Worm (Caenorhabditis elegans) whole organism, L2 larva: ENCODE data around the gene idhb-1.
A peak's percentile ranks its signal among the peaks of the same experiment; 100 is the strongest.

Experiments used
- C34F6.9 ChIP-seq: fragments of 150-350 bp; optimal IDR thresholded peaks from 2 replicates; lab custom pipeline; 2014; ENCODE audit warnings: missing biosample characterization, missing genetic modification characterization
- F13H6.1 ChIP-seq: sonication (generic microtip); optimal IDR thresholded peaks from 2 replicates; lab custom pipeline; 2016; ENCODE audit warnings: missing genetic modification characterization, missing compliant biosample characterization
- R02D3.7 ChIP-seq: fragments of 150-350 bp; optimal IDR thresholded peaks from 2 replicates; lab custom pipeline; 2014; ENCODE audit warnings: missing biosample characterization, missing genetic modification characterization
- Y55F3AM.14 ChIP-seq: fragments of 200-800 bp; sonication (Bioruptor generic); optimal IDR thresholded peaks from 2 replicates; lab custom pipeline; 2018; ENCODE audit warnings: mild to moderate bottlenecking, missing genetic modification characterization, missing compliant biosample characterization
- aly-2 ChIP-seq: fragments of 150-350 bp; optimal IDR thresholded peaks from 2 replicates; lab custom pipeline; 2014; ENCODE audit warnings: missing biosample characterization, missing genetic modification characterization
- ama-1 ChIP-seq: fragments of 150-350 bp; optimal IDR thresholded peaks from 2 replicates; lab custom pipeline; 2018; ENCODE audit warnings: inconsistent platforms
- blmp-1 ChIP-seq: sonication (generic microtip); optimal IDR thresholded peaks from 2 replicates; lab custom pipeline; 2017; ENCODE audit warnings: missing genetic modification characterization, mild to moderate bottlenecking, missing compliant biosample characterization, antibody characterized with exemption, moderate library complexity; ENCODE audit not compliant: insufficient read depth
- ceh-82 ChIP-seq: fragments of 150-350 bp; optimal IDR thresholded peaks from 2 replicates; lab custom pipeline; 2014; ENCODE audit warnings: missing biosample characterization, missing genetic modification characterization
- crh-2 ChIP-seq: sonication (generic microtip); optimal IDR thresholded peaks from 2 replicates; lab custom pipeline; 2017; ENCODE audit warnings: missing biosample characterization, missing genetic modification characterization
- dmd-4 ChIP-seq: sonication (generic microtip); optimal IDR thresholded peaks from 2 replicates; lab custom pipeline; 2017; ENCODE audit warnings: missing biosample characterization, missing genetic modification characterization
- egl-27 ChIP-seq: sonication (generic microtip); optimal IDR thresholded peaks from 3 replicates; lab custom pipeline; 2017; ENCODE audit warnings: missing biosample characterization, missing genetic modification reagents, missing genetic modification characterization
- lin-13 ChIP-seq: fragments of 150-350 bp; optimal IDR thresholded peaks from 2 replicates; lab custom pipeline; 2014; ENCODE audit warnings: missing biosample characterization, missing genetic modification reagents, missing genetic modification characterization
- lsy-2 ChIP-seq, 2 experiments: fragments of 150-350 bp in 1 of 2; sonication (generic microtip) in 1 of 2; optimal IDR thresholded peaks; 2 replicates each; lab custom pipeline; 2014 to 2017; ENCODE audit warnings: missing biosample characterization in 2 of 2, missing genetic modification characterization in 2 of 2
- mbf-1 ChIP-seq: sonication (generic microtip); optimal IDR thresholded peaks from 2 replicates; lab custom pipeline; 2017; ENCODE audit warnings: missing biosample characterization, missing genetic modification characterization
- nhr-10 ChIP-seq: sonication (generic microtip); optimal IDR thresholded peaks from 2 replicates; lab custom pipeline; 2017; ENCODE audit warnings: missing biosample characterization, missing genetic modification characterization
- nhr-11 ChIP-seq: fragments of 150-350 bp; optimal IDR thresholded peaks from 2 replicates; lab custom pipeline; 2014; ENCODE audit warnings: missing biosample characterization, missing genetic modification characterization
- nhr-129 ChIP-seq: fragments of 150-350 bp; optimal IDR thresholded peaks from 2 replicates; lab custom pipeline; 2014; ENCODE audit warnings: missing biosample characterization, missing genetic modification characterization
- nhr-23 ChIP-seq: fragments of 150-350 bp; optimal IDR thresholded peaks from 2 replicates; lab custom pipeline; 2014; ENCODE audit warnings: missing biosample characterization, missing genetic modification reagents, missing genetic modification characterization
- nhr-237 ChIP-seq: fragments of 150-350 bp; optimal IDR thresholded peaks from 2 replicates; lab custom pipeline; 2014; ENCODE audit warnings: missing biosample characterization, missing genetic modification characterization
- nhr-6 ChIP-seq: fragments of 150-350 bp; optimal IDR thresholded peaks from 2 replicates; lab custom pipeline; 2014; ENCODE audit warnings: missing biosample characterization, missing genetic modification characterization
- skn-1 ChIP-seq: sonication (generic microtip); optimal IDR thresholded peaks from 2 replicates; lab custom pipeline; 2017; ENCODE audit warnings: missing biosample characterization, missing genetic modification characterization
- sma-3 ChIP-seq: sonication (generic microtip); optimal IDR thresholded peaks from 2 replicates; lab custom pipeline; 2016; ENCODE audit warnings: missing genetic modification reagents, missing genetic modification characterization, missing compliant biosample characterization
- sma-9 ChIP-seq, 2 experiments: fragments of 150-350 bp in 1 of 2; sonication (generic microtip) in 1 of 2; optimal IDR thresholded peaks; 2 replicates each; lab custom pipeline; 2014 to 2016; ENCODE audit warnings: missing genetic modification characterization in 2 of 2, mild to moderate bottlenecking in 1 of 2, missing biosample characterization in 1 of 2, missing compliant biosample characterization in 1 of 2, missing genetic modification reagents in 1 of 2, moderate library complexity in 1 of 2
- snpc-4 ChIP-seq: fragments of 150-350 bp; optimal IDR thresholded peaks from 2 replicates; lab custom pipeline; 2014; ENCODE audit warnings: missing biosample characterization, missing genetic modification characterization
- unc-62 ChIP-seq: fragments of 150-350 bp; optimal IDR thresholded peaks from 2 replicates; lab custom pipeline; 2014; ENCODE audit warnings: missing biosample characterization, missing genetic modification reagents, missing genetic modification characterization
- zag-1 ChIP-seq: fragments of 150-350 bp; optimal IDR thresholded peaks from 2 replicates; lab custom pipeline; 2014; ENCODE audit warnings: missing biosample characterization, missing genetic modification characterization
- ztf-11 ChIP-seq: sonication (generic microtip); optimal IDR thresholded peaks from 2 replicates; lab custom pipeline; 2017; ENCODE audit warnings: missing biosample characterization, missing genetic modification characterization
- ztf-4 ChIP-seq: fragments of 150-350 bp; optimal IDR thresholded peaks from 2 replicates; lab custom pipeline; 2014; ENCODE audit warnings: missing biosample characterization, missing genetic modification characterization

idhb-1 gene

DNA sequence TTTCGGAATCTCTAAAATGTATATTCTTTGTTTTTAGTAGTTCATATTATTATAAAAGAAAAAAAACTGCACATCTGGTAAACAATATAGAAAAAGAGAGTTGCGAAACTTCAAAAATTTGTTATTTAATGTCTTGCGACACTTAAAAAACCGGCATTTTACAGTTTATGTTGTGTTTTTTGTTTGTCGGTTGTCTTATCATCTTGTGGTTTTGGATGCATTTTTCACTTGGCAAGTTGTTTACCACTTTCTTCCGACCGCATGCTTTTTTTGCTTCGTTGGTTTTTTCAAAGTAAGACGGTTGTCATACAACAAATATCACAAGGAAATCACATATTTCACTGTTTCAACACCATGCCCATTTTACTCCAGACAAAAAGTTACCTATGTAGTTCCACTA lies 28.2 kb downstream of the idhb-1 start:
- TF ChIP-seq mbf-1 (tag; lab: Kevin White, UChicago) = no peak
- TF ChIP-seq lsy-2 (tag; optimal IDR thresholded peaks at IDR 0.05; lab: Kevin White, UChicago) = no peak
- peak; percentile 16 for TF ChIP-seq crh-2 (tag; lab: Kevin White, UChicago)
- TF ChIP-seq nhr-129 (tag; lab: Kevin White, UChicago) = peak; percentile 35
- TF ChIP-seq, all 48 proteins: peak for 2

ce11 chrX:14141896-14142392 lies 31.9 kb downstream of the idhb-1 start, which contains the start of gene ceh-89:
ceh-89 (plus strand) TSS chrX:14141946.
- no peak for TF ChIP-seq R02D3.7 (tag; lab: Kevin White, UChicago)
- TF ChIP-seq sma-9 (GFP tag; optimal IDR thresholded peaks at IDR 0.05; lab: Kevin White, UChicago) = no peak
- no peak for TF ChIP-seq sma-9 (tag; optimal IDR thresholded peaks at IDR 0.05; lab: Kevin White, UChicago)
- TF ChIP-seq ztf-11 = no peak
- no peak for TF ChIP-seq nhr-23 (tag; lab: Kevin White, UChicago)
- no peak for TF ChIP-seq blmp-1 (tag; lab: Kevin White, UChicago)

DNA sequence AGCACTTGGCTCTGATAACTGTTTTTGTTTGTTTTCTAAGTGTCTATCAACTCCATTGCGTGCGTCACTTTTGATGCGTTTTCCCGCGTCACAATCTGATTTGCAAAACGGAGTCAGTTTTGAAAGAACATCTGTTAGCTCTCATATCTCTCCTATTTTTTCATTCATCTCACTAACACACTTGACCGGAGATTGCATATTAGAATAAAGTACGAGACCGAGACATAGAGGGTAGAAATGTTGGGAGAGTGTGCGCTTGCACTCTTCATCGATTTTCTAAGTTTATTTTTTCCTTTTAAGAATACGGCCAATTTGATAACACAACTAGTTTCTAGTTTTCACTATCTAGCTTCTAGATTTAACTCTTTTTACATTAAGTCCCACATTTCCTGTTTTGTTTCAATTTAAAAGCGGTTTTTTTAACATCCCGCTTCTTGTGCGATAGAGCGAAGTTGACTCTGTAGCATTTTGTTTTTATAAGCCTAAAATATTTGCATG lies 32.5 kb downstream of the idhb-1 start:
- TF ChIP-seq R02D3.7 (tag; lab: Kevin White, UChicago) = no peak
- peak; percentile 24 for TF ChIP-seq C34F6.9 (tag; lab: Kevin White, UChicago)
- TF ChIP-seq nhr-237 (tag; lab: Kevin White, UChicago) = no peak
- no peak for TF ChIP-seq egl-27
- no peak for TF ChIP-seq F13H6.1 (tag; lab: Kevin White, UChicago)
- TF ChIP-seq sma-3 (GFP tag; lab: Kevin White, UChicago) = no peak

DNA sequence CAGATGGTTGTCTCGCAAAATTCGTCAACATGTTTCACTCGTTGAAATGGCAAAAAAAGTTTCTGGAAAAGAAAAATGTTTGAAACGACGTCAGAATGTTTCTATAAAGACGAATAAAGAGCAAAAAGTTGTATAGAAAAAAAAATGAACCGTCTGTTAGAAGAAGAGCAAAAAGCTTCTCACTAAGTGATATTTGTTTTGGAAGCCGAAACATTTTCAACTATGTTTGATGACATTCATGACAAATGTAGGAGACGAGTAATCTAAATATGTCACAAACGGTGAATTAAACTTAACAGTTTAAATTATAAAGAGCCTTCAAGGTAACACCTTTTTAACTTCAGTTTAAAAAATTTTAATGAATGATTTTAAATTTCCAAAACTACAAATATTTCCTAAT lies 33.8 kb downstream of the idhb-1 start, which contains the start of gene nkat-1:
nkat-1 (minus strand) TSS at position 101 of the 400 bp plus-strand sequence.
- TF ChIP-seq nhr-10 (tag; lab: Kevin White, UChicago) (no peak), lin-13 (no peak), zag-1 (tag; lab: Kevin White, UChicago) (no peak), C34F6.9 (tag; lab: Kevin White, UChicago) (no peak), dmd-4 (no peak), nhr-6 (tag; lab: Kevin White, UChicago) (no peak), aly-2 (no peak), unc-62 (GFP tag; lab: Kevin White, UChicago) (no peak), skn-1 (tag; lab: Kevin White, UChicago) (no peak), ama-1 (lab: Kevin White, UChicago) (no peak), Y55F3AM.14 (GFP tag; lab: Kevin White, UChicago) (no peak)
- TF ChIP-seq, all 48 proteins: peak for 0

DNA sequence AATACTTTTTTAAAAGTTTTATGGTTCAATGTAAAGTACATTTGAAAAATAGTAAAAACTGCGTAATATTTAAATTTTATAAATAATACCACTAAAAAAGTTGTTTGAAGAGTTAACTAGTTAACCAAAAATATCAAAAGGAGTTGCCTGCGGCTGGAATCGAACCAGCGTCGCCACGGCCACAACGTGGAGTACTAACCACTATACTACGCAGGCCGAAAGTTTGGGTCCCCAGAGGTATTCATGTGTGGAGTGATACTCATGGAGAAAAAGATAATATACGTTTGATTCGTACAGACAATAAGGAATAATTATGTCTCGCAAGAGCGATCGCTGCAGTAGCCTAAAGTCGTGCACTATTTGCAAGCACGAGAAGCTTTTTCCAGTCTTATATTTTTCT lies 37.1 kb downstream of the idhb-1 start:
- TF ChIP-seq sma-3 (GFP tag; lab: Kevin White, UChicago) = peak; percentile 20
- TF ChIP-seq crh-2 (tag; lab: Kevin White, UChicago) = peak; percentile 5

DNA sequence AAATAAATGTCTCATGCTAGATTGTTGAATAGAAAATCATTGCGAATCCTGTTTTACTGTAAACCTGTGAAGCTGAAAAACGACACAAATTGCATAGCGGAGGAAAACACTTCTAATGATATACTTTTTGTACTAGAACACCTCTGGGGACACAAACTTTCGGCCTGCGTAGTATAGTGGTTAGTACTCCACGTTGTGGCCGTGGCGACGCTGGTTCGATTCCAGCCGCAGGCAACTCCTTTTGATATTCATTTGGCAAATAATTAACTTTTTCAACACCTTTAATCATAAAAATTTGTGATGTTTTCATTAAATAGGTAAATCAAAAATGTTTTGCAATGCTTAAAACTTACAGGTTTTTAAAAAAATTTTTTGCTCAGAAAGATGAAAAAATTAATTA lies 39.0 kb downstream of the idhb-1 start:
- TF ChIP-seq snpc-4 (tag; lab: Kevin White, UChicago) = no peak
- peak; percentile 7 for TF ChIP-seq lin-13
- peak; percentile 2 for TF ChIP-seq sma-3 (GFP tag; lab: Kevin White, UChicago)
- TF ChIP-seq, all 48 proteins: peak for 2

- no peak for TF ChIP-seq ztf-11
- TF ChIP-seq nhr-11 = no peak
- TF ChIP-seq ceh-82 (tag; lab: Kevin White, UChicago) = no peak
- TF ChIP-seq ztf-4 (tag; lab: Kevin White, UChicago) = no peak
- no peak for TF ChIP-seq egl-27
- no peak for TF ChIP-seq skn-1 (tag; lab: Kevin White, UChicago)
These were observed 39.6 kb downstream of the idhb-1 start, which contains the start of gene F28H6.8 for ce11 chrX:14134244-14134643. F28H6.8 (minus strand) TSS chrX:14134344.
